Worm (Caenorhabditis elegans) whole organism, late embryonic: ENCODE data around the gene T19D7.7.

Experiments used
- C08G9.2 ChIP-seq: sonication (generic microtip); optimal IDR thresholded peaks from 2 replicates; lab custom pipeline; 2016; ENCODE audit warnings: mild to moderate bottlenecking, missing genetic modification characterization, moderate library complexity, missing compliant biosample characterization
- F13H6.1 ChIP-seq: sonication (generic microtip); optimal IDR thresholded peaks from 2 replicates; lab custom pipeline; 2016; ENCODE audit warnings: missing genetic modification characterization, missing compliant biosample characterization
- K02D7.2 ChIP-seq: sonication (generic microtip); optimal IDR thresholded peaks from 2 replicates; lab custom pipeline; 2017; ENCODE audit warnings: mild to moderate bottlenecking, missing genetic modification characterization, missing compliant biosample characterization
- T23F11.4 ChIP-seq: fragments of 200-800 bp; sonication (Bioruptor generic); optimal IDR thresholded peaks from 2 replicates; lab custom pipeline; 2018; ENCODE audit warnings: mild to moderate bottlenecking, missing genetic modification characterization, missing compliant biosample characterization
- ahr-1 ChIP-seq: sonication (generic microtip); optimal IDR thresholded peaks from 2 replicates; lab custom pipeline; 2016; ENCODE audit warnings: missing genetic modification characterization, missing compliant biosample characterization
- ceh-14 ChIP-seq: sonication (generic microtip); optimal IDR thresholded peaks from 2 replicates; lab custom pipeline; 2016; ENCODE audit warnings: missing genotype, missing genetic modification characterization, missing compliant biosample characterization
- ceh-2 ChIP-seq: sonication (generic microtip); optimal IDR thresholded peaks from 2 replicates; lab custom pipeline; 2016; ENCODE audit warnings: missing genotype, missing genetic modification characterization, missing compliant biosample characterization
- ceh-30 ChIP-seq: fragments of 150-350 bp; optimal IDR thresholded peaks from 2 replicates; lab custom pipeline; 2014; ENCODE audit warnings: missing biosample characterization, missing genetic modification characterization
- ceh-31 ChIP-seq: sonication (generic microtip); optimal IDR thresholded peaks from 2 replicates; lab custom pipeline; 2016; ENCODE audit warnings: missing genetic modification characterization, missing compliant biosample characterization
- ceh-45 ChIP-seq: fragments of 200-800 bp; sonication (Bioruptor generic); IDR thresholded peaks from 2 replicates; pipeline ENCODE4 v1.3.6; 2022; ENCODE audit warnings: missing genetic modification reagents, missing genetic modification characterization, missing compliant biosample characterization
- ceh-48 ChIP-seq: sonication (generic microtip); optimal IDR thresholded peaks from 2 replicates; lab custom pipeline; 2016; ENCODE audit warnings: missing genetic modification characterization, inconsistent platforms, missing compliant biosample characterization
- ceh-9 ChIP-seq: sonication (generic microtip); optimal IDR thresholded peaks from 2 replicates; lab custom pipeline; 2016; ENCODE audit warnings: mild to moderate bottlenecking, missing genetic modification characterization, inconsistent platforms, missing compliant biosample characterization
- che-1 ChIP-seq: sonication (generic microtip); optimal IDR thresholded peaks from 2 replicates; lab custom pipeline; 2016; ENCODE audit warnings: mild to moderate bottlenecking, missing genetic modification characterization, missing compliant biosample characterization
- dve-1 ChIP-seq: sonication (generic microtip); optimal IDR thresholded peaks from 2 replicates; lab custom pipeline; 2017; ENCODE audit warnings: antibody characterized with exemption, mild to moderate bottlenecking, missing genetic modification characterization, missing compliant biosample characterization
- fkh-10 ChIP-seq: fragments of 150-350 bp; optimal IDR thresholded peaks from 2 replicates; lab custom pipeline; 2014; ENCODE audit warnings: missing biosample characterization, missing genetic modification reagents, missing genetic modification characterization
- hlh-30 ChIP-seq: sonication (generic microtip); optimal IDR thresholded peaks from 2 replicates; lab custom pipeline; 2017; ENCODE audit warnings: antibody characterized with exemption, missing genetic modification characterization, missing compliant biosample characterization; ENCODE audit not compliant: insufficient read depth
- hlh-6 ChIP-seq: sonication (generic microtip); optimal IDR thresholded peaks from 2 replicates; lab custom pipeline; 2016; ENCODE audit warnings: missing genotype, missing genetic modification characterization, missing compliant biosample characterization
- lim-6 ChIP-seq: sonication (generic microtip); optimal IDR thresholded peaks from 2 replicates; lab custom pipeline; 2016; ENCODE audit warnings: missing genetic modification characterization, missing compliant biosample characterization
- lin-11 ChIP-seq: fragments of 200-800 bp; sonication (Bioruptor generic); optimal IDR thresholded peaks from 2 replicates; lab custom pipeline; 2018; ENCODE audit warnings: mild to moderate bottlenecking, missing genetic modification characterization, missing compliant biosample characterization
- madf-2 ChIP-seq: sonication (generic microtip); optimal IDR thresholded peaks from 2 replicates; lab custom pipeline; 2017; ENCODE audit warnings: missing genetic modification characterization, missing compliant biosample characterization
- mec-3 ChIP-seq: sonication (generic microtip); optimal IDR thresholded peaks from 2 replicates; lab custom pipeline; 2016; ENCODE audit warnings: borderline replicate concordance, missing genetic modification characterization, missing compliant biosample characterization
- nhr-11 ChIP-seq: fragments of 150-350 bp; optimal IDR thresholded peaks from 2 replicates; lab custom pipeline; 2014; ENCODE audit warnings: missing biosample characterization, missing genetic modification characterization
- nhr-232 ChIP-seq: sonication (generic microtip); optimal IDR thresholded peaks from 2 replicates; lab custom pipeline; 2016; ENCODE audit warnings: missing genetic modification characterization, missing compliant biosample characterization
- npax-4 ChIP-seq: sonication (generic microtip); optimal IDR thresholded peaks from 2 replicates; lab custom pipeline; 2016; ENCODE audit warnings: missing genetic modification characterization, missing compliant biosample characterization
- odd-2 ChIP-seq: sonication (generic microtip); optimal IDR thresholded peaks from 2 replicates; lab custom pipeline; 2017; ENCODE audit warnings: antibody characterized with exemption, mild to moderate bottlenecking, missing genetic modification characterization, missing compliant biosample characterization
- pag-3 ChIP-seq: sonication (generic microtip); optimal IDR thresholded peaks from 2 replicates; lab custom pipeline; 2016; ENCODE audit warnings: missing compliant biosample characterization, missing genetic modification characterization, borderline replicate concordance
- pat-9 ChIP-seq: fragments of 200-800 bp; sonication (Bioruptor generic); optimal IDR thresholded peaks from 2 replicates; lab custom pipeline; 2018; ENCODE audit warnings: mild to moderate bottlenecking, missing genetic modification characterization, moderate library complexity, missing compliant biosample characterization
- pax-1 ChIP-seq: fragments of 150-350 bp; optimal IDR thresholded peaks from 2 replicates; lab custom pipeline; 2014; ENCODE audit warnings: missing biosample characterization, missing genetic modification characterization
- pqm-1 ChIP-seq: sonication (generic microtip); optimal IDR thresholded peaks from 2 replicates; lab custom pipeline; 2016; ENCODE audit warnings: missing genetic modification characterization, missing compliant biosample characterization
- pros-1 ChIP-seq: fragments of 150-350 bp; optimal IDR thresholded peaks from 2 replicates; lab custom pipeline; 2014; ENCODE audit warnings: missing biosample characterization, missing genetic modification reagents, missing genetic modification characterization
- rnt-1 ChIP-seq: sonication (generic microtip); optimal IDR thresholded peaks from 2 replicates; lab custom pipeline; 2016; ENCODE audit warnings: missing genetic modification characterization, missing compliant biosample characterization
- sox-2 ChIP-seq: fragments of 200-800 bp; sonication (Bioruptor generic); IDR thresholded peaks from 2 replicates; pipeline ENCODE4 v1.3.6; 2022; ENCODE audit warnings: missing genetic modification reagents, missing genetic modification characterization, missing compliant biosample characterization
- sox-4 ChIP-seq: sonication (generic microtip); optimal IDR thresholded peaks from 2 replicates; lab custom pipeline; 2017; ENCODE audit warnings: mild to moderate bottlenecking, missing genetic modification characterization, inconsistent platforms, missing compliant biosample characterization
- syd-9 ChIP-seq: sonication (generic microtip); optimal IDR thresholded peaks from 2 replicates; lab custom pipeline; 2016; ENCODE audit warnings: mild to moderate bottlenecking, missing genetic modification characterization, moderate library complexity, missing compliant biosample characterization
- tbx-7 ChIP-seq: sonication (generic microtip); optimal IDR thresholded peaks from 2 replicates; lab custom pipeline; 2016; ENCODE audit warnings: missing genotype, missing genetic modification characterization, missing compliant biosample characterization
- ttx-3 ChIP-seq: sonication (generic microtip); optimal IDR thresholded peaks from 2 replicates; lab custom pipeline; 2016; ENCODE audit warnings: missing genetic modification reagents, missing genetic modification characterization, missing compliant biosample characterization
- unc-42 ChIP-seq: sonication (generic microtip); optimal IDR thresholded peaks from 2 replicates; lab custom pipeline; 2016; ENCODE audit warnings: missing genotype, missing genetic modification characterization, missing compliant biosample characterization
- ztf-16 ChIP-seq: sonication (generic microtip); optimal IDR thresholded peaks from 2 replicates; lab custom pipeline; 2017; ENCODE audit warnings: missing genetic modification characterization, missing compliant biosample characterization

The T19D7.7 gene

DNA sequence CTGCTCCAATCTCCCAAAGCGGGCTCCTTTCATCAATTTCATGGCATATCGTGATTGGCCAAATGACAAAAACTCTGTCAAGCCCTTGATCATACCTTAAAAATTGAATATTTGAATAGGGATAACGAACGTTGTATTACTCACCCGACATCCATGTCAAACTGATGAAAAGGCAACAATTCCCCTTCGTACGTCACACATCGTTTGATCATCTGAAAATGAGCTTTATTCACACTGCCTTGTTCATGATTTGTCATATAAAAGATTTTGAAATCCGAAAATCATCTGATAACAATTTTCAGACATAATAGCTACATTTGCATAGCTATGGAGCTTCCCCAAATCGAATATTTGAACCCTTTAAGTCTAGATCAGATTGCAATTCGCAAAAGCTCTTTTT lies 25.7 kb upstream of the T19D7.7 start, which contains the start of gene M02A10.1:
Gene M02A10.1, plus strand, starts transcription at position 301 of the 400 bp plus-strand sequence.
- TF ChIP-seq ceh-30 (no peak), che-1 (tag; lab: Kevin White, UChicago) (no peak), fkh-10 (GFP tag; lab: Kevin White, UChicago) (no peak), C08G9.2 (tag; lab: Kevin White, UChicago) (no peak), nhr-232 (tag; lab: Kevin White, UChicago) (no peak), ceh-45 (no peak), pat-9 (tag; lab: Kevin White, UChicago) (no peak), sox-4 (tag; lab: Kevin White, UChicago) (no peak), ceh-48 (tag; lab: Kevin White, UChicago) (no peak), ceh-14 (tag; lab: Kevin White, UChicago) (no peak), hlh-6 (tag; lab: Kevin White, UChicago) (no peak), F13H6.1 (no peak)

DNA sequence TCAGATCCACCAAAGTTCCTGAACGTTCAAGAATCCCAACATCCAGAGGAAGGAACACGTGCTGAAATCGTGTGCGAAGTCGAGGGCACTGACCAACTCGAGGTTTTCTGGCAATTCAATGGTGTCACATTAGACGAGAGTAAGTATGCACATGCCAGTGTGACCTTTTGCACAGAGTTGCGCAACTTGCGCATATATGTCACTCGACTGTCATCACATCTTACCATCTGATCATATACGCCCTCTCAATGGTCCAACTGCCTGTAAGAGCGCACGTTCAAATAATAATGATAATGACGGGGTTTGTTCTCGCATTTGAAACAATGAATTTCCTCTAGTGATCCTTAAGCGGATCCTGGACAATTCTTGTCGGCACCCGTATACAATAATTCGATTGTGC lies 15.4 kb upstream of the T19D7.7 start:
- peak; percentile 45 for TF ChIP-seq hlh-30 (tag; lab: Kevin White, UChicago)
- TF ChIP-seq odd-2 = no peak
- TF ChIP-seq, all 69 proteins: peak for 1

DNA sequence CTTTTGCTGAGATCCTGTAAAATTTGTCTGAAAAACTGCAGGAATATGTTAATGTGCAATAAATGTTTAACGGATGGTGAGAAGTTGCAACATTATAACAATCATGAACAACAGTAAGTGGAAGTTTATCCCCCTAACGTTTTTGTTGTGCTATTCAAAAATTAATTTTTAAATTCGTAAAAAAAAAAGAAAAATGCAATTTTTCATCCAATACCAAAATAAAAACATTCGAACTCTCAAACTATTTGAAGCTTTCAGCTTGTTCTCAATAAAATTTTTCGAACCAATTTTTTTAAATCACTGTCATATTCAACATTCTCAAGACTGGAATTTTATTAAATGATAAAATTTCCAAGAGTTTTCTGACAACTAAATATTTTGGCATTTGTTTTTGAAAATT lies 10.8 kb upstream of the T19D7.7 start, which contains the start of gene ncam-1:
Gene ncam-1, plus strand, starts transcription at position 301 of the 400 bp plus-strand sequence.
- TF ChIP-seq hlh-6 (tag; lab: Kevin White, UChicago) (no peak), ceh-30 (no peak)

- TF ChIP-seq ceh-9 (tag; lab: Kevin White, UChicago) (no peak), lin-11 (tag; lab: Kevin White, UChicago) (no peak), F13H6.1 (no peak), sox-2 (GFP tag; lab: Robert Waterston, UW) (no peak), madf-2 (tag; lab: Kevin White, UChicago) (no peak)
Observed at ce11 chrX:688602-689001, 7.8 kb upstream of the T19D7.7 start.

DNA sequence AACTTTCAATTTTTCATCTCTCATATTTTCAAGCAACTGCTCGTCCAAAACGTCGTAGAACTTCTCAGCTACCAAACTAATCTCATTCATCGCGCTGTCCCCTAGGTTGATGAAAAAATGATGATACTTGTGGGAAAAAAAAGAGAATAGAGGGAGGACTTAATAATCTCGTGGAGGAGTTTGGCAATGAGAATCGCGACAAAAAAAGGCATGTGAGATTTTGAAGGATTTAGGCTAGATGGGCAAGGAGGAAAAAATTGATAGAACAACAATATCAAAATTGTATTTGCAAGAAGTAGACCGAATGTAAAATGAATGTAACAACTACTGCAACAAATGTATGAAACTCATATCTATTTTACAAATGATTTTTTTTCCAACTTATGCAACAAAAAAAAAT lies 1.9 kb upstream of the T19D7.7 start, which contains the start of gene Y9C12A.1:
Gene Y9C12A.1, minus strand, starts transcription at position 101 of the 400 bp plus-strand sequence.
- TF ChIP-seq pag-3 (no peak), pqm-1 (tag; lab: Kevin White, UChicago) (no peak), unc-42 (tag; lab: Kevin White, UChicago) (no peak), mec-3 (tag; lab: Kevin White, UChicago) (no peak), ceh-31 (tag; lab: Kevin White, UChicago) (no peak), sox-2 (GFP tag; lab: Robert Waterston, UW) (no peak), npax-4 (tag; lab: Kevin White, UChicago) (no peak), K02D7.2 (tag; lab: Kevin White, UChicago) (no peak), dve-1 (tag; lab: Kevin White, UChicago) (no peak), che-1 (tag; lab: Kevin White, UChicago) (no peak), lim-6 (tag; lab: Kevin White, UChicago) (no peak)
- TF ChIP-seq, all 69 proteins: peak for 0

DNA sequence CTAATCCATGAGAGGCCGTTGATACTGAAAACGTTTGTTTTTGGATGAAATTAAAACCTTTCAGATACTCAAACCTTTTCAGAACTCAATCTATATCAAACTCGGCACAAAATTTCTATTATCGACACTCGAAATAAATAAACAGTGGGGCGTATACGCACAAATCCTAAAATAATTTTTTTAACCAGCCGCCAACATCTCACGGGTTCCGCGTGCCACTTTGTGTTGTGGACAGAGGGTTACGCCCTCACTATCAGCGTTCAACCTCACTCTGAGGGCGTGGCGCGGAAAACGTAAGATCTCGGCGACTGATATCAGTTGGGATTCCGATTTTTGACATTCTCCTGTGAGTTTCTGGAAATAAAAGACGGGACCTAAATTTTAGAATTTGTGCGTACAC lies 593 bp upstream of the T19D7.7 start:
- TF ChIP-seq nhr-11 (no peak), T23F11.4 (GFP tag; lab: Kevin White, UChicago) (no peak), syd-9 (no peak), ceh-2 (tag; lab: Kevin White, UChicago) (no peak), ceh-9 (tag; lab: Kevin White, UChicago) (no peak), pat-9 (tag; lab: Kevin White, UChicago) (no peak), rnt-1 (no peak), pax-1 (tag; lab: Kevin White, UChicago) (no peak), pros-1 (tag; lab: Kevin White, UChicago) (no peak), tbx-7 (tag; lab: Kevin White, UChicago) (no peak), ztf-16 (tag; lab: Kevin White, UChicago) (no peak), mec-3 (tag; lab: Kevin White, UChicago) (no peak), ahr-1 (tag; lab: Kevin White, UChicago) (no peak), ttx-3 (tag; lab: Kevin White, UChicago) (no peak)
